Fruit fly (Drosophila melanogaster) whole organism, pupa: ENCODE data around the gene CG6225.
A peak's percentile ranks its signal among the peaks of the same experiment; 100 is the strongest.

ENCODE experiments used
- CG10348 ChIP-seq: fragments of 200-800 bp; sonication (Bioruptor generic); IDR thresholded peaks from 2 replicates; pipeline ENCODE4 v1.3.6; 2022; ENCODE audit warnings: missing biosample characterization, missing genetic modification characterization
- CG12605 ChIP-seq: fragments of 200-800 bp; sonication (Bioruptor generic); IDR thresholded peaks from 2 replicates; pipeline ENCODE4 v1.3.6; 2022; ENCODE audit warnings: missing biosample characterization, missing genetic modification characterization
- CG13204 ChIP-seq: fragments of 200-800 bp; sonication (Bioruptor generic); optimal IDR thresholded peaks from 2 replicates; lab custom pipeline; 2018; ENCODE audit warnings: missing biosample characterization, mild to moderate bottlenecking, missing genetic modification characterization, moderate library complexity
- CG14655 ChIP-seq: fragments of 200-800 bp; sonication (Bioruptor generic); optimal IDR thresholded peaks from 3 replicates; lab custom pipeline; 2017; ENCODE audit warnings: mild to moderate bottlenecking, missing biosample characterization, missing genetic modification reagents, missing genetic modification characterization
- CG15710 ChIP-seq: fragments of 200-800 bp; sonication (Bioruptor generic); optimal IDR thresholded peaks from 2 replicates; lab custom pipeline; 2018; ENCODE audit warnings: missing biosample characterization, mild to moderate bottlenecking, missing genetic modification characterization, moderate library complexity
- CG17806 ChIP-seq: fragments of 200-800 bp; sonication (Bioruptor generic); optimal IDR thresholded peaks from 2 replicates; lab custom pipeline; 2018; ENCODE audit warnings: missing biosample characterization, mild to moderate bottlenecking, missing genetic modification characterization, moderate library complexity
- CG32121 ChIP-seq: fragments of 200-800 bp; sonication (Bioruptor generic); IDR thresholded peaks from 2 replicates; pipeline ENCODE4 v1.3.6; 2022; ENCODE audit warnings: missing biosample characterization, missing genetic modification characterization
- CG34367 ChIP-seq: fragments of 200-800 bp; sonication (Bioruptor generic); optimal IDR thresholded peaks from 2 replicates; lab custom pipeline; 2018; ENCODE audit warnings: missing biosample characterization, mild to moderate bottlenecking, missing genetic modification characterization
- CG4496 ChIP-seq: fragments of 200-800 bp; sonication (Bioruptor generic); IDR thresholded peaks from 3 replicates; pipeline ENCODE4 v1.3.6; 2022; ENCODE audit warnings: missing biosample characterization, missing genetic modification characterization
- CG8159 ChIP-seq: fragments of 200-800 bp; sonication (Bioruptor generic); optimal IDR thresholded peaks from 3 replicates; lab custom pipeline; 2018; ENCODE audit warnings: missing biosample characterization, mild to moderate bottlenecking, missing genetic modification characterization, moderate library complexity
- CG8301 ChIP-seq: fragments of 200-800 bp; sonication (Bioruptor generic); optimal IDR thresholded peaks from 2 replicates; lab custom pipeline; 2018; ENCODE audit warnings: missing biosample characterization, mild to moderate bottlenecking, missing genetic modification characterization
- CG9948 ChIP-seq: fragments of 200-800 bp; sonication (Bioruptor generic); optimal IDR thresholded peaks from 2 replicates; lab custom pipeline; 2018; ENCODE audit warnings: missing biosample characterization, mild to moderate bottlenecking, missing genetic modification characterization, moderate library complexity
- D1 ChIP-seq: fragments of 200-800 bp; sonication (Bioruptor generic); optimal IDR thresholded peaks from 2 replicates; lab custom pipeline; 2018; ENCODE audit warnings: missing biosample characterization, mild to moderate bottlenecking, missing genetic modification characterization, moderate library complexity
- EcR ChIP-seq: fragments of 200-800 bp; sonication (Bioruptor generic); optimal IDR thresholded peaks from 3 replicates; lab custom pipeline; 2019; ENCODE audit warnings: missing biosample characterization, missing genetic modification characterization, mild to moderate bottlenecking, moderate library complexity, missing genetic modification reagents
- Ets98B ChIP-seq: fragments of 200-800 bp; sonication (Bioruptor generic); IDR thresholded peaks from 2 replicates; pipeline ENCODE4 v1.3.6; 2022; ENCODE audit warnings: missing biosample characterization, missing genetic modification characterization
- Pif1A ChIP-seq: fragments of 200-800 bp; sonication (Bioruptor generic); optimal IDR thresholded peaks from 3 replicates; lab custom pipeline; 2016; ENCODE audit warnings: missing biosample characterization, missing genetic modification characterization
- Pif1B ChIP-seq: fragments of 200-800 bp; sonication (Bioruptor generic); optimal IDR thresholded peaks from 3 replicates; lab custom pipeline; 2016; ENCODE audit warnings: missing biosample characterization, missing genetic modification characterization
- Snoo ChIP-seq: fragments of 200-800 bp; sonication (Bioruptor generic); optimal IDR thresholded peaks from 3 replicates; lab custom pipeline; 2017; ENCODE audit warnings: missing biosample characterization, mild to moderate bottlenecking, missing genetic modification characterization, inconsistent platforms
- fd96Ca ChIP-seq: fragments of 200-800 bp; sonication (Bioruptor generic); IDR thresholded peaks from 3 replicates; pipeline ENCODE4 v1.3.6; 2022; ENCODE audit warnings: missing biosample characterization, missing genetic modification characterization
- gl ChIP-seq: fragments of 200-800 bp; sonication (Bioruptor generic); optimal IDR thresholded peaks from 2 replicates; lab custom pipeline; 2018; ENCODE audit warnings: missing biosample characterization, mild to moderate bottlenecking, missing genetic modification characterization
- rn ChIP-seq: fragments of 200-800 bp; sonication (Bioruptor generic); IDR thresholded peaks from 2 replicates; pipeline ENCODE4 v1.3.6; 2022; ENCODE audit warnings: missing biosample characterization, missing genetic modification characterization

Gene CG6225

dm6 chr3R:12626674-12627382 lies 27.5 kb upstream of the CG6225 start:
- TF ChIP-seq CG10348 (GFP tag; lab: Robert Waterston, UW) (no peak), fd96Ca (GFP tag; lab: Robert Waterston, UW) (no peak), CG17806 (tag; lab: Kevin White, UChicago) (no peak), D1 (no peak)

DNA sequence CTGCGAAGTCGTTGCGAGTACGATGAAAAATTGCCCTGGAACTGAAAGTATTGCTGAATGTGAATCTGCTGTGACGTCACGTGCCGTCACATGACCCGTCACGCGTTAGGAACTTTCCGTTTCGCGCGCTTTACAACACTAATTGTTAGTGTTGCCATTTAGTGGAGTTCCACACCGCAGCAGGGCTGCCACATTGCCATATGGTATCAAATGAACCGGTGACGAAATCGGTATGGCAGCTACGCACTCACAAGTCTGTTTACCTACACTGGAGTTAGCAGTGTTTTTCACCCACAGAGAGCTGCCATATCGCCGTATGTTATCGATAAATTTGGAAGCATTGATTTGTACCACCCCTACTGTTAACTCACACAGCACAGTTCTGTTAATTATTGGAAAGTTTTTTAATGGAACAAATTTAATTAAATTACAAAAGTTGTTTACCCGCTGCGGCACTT lies 26.7 kb upstream of the CG6225 start, which contains the start of the genes Vha55 and Snx3:
Gene Vha55 (minus strand): TSS at position 139 of the 458 bp plus-strand sequence.
Gene Snx3 (plus strand): TSS at position 341 of the 458 bp plus-strand sequence.
- TF ChIP-seq EcR (GFP tag; lab: Kevin White, UChicago) (no peak), Snoo (tag; lab: Kevin White, UChicago) (no peak), CG4496 (no peak)

DNA sequence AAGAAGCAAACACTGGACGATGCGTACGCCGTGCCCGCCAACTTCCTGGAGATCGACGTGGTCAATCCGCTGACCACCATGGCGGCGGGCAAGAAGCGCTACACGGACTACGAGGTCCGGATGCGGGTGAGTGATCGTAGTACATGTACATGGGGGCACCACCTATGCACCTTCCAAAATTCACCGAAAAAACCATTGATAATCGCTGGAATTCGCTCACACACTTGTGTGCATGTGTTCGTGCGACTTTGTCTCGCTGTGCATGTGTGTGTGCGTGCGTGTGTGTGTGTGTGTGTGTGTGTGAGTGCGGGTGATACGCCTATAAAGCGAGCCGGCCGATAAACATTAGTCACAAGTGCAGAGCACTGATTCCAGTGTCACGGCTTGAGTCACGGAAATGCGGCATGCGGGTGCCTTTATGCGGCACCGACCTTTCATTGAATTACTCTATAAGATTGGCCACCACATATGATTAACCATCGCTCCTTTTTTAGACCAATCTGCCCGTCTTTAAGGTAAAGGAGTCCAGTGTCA lies 25.9 kb upstream of the CG6225 start:
- TF ChIP-seq rn (GFP tag; lab: Robert Waterston, UW) (no peak), EcR (GFP tag; lab: Kevin White, UChicago) (no peak), CG32121 (no peak), CG10348 (GFP tag; lab: Robert Waterston, UW) (no peak), CG9948 (tag; lab: Kevin White, UChicago) (no peak), Pif1B (GFP tag; lab: Kevin White, UChicago) (no peak), fd96Ca (GFP tag; lab: Robert Waterston, UW) (no peak), D1 (no peak), gl (tag; lab: Kevin White, UChicago) (no peak), CG15710 (no peak), CG8301 (tag; lab: Kevin White, UChicago) (no peak), CG17806 (tag; lab: Kevin White, UChicago) (no peak), CG4496 (no peak), CG34367 (tag; lab: Kevin White, UChicago) (no peak), CG14655 (no peak), Ets98B (no peak), CG13204 (GFP tag; lab: Kevin White, UChicago) (no peak), CG8159 (tag; lab: Kevin White, UChicago) (no peak)

dm6 chr3R:12630369-12630768 lies 24.0 kb upstream of the CG6225 start, which contains the start of gene Not10:
TSS of gene Not10 (plus strand) at chr3R:12630647.
- TF ChIP-seq Pif1B (GFP tag; lab: Kevin White, UChicago) (no peak), CG34367 (tag; lab: Kevin White, UChicago) (no peak), CG32121 (no peak), CG8159 (tag; lab: Kevin White, UChicago) (peak; percentile 32), CG10348 (GFP tag; lab: Robert Waterston, UW) (no peak), Ets98B (peak; percentile 11; the same call in 1 of the 2 replicates), Pif1A (no peak)

DNA sequence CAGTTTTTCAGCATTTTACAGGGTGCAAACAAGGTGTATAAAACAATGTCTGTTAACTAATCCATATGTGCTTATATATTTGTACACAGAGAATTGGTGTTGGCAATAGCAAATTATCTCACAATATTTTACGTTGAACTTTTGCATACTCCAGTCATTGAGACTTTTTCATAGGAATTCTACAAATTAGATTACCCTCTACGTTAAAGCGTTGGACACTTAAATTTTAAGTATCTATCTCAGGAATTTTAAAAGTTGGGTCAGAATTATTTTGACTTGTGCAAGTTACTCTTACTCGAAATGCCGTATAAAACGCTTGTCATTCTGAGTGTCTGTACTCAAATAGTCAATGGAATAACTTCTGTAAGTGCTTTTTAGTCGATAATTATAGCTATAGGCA lies 21.3 kb upstream of the CG6225 start, which contains the start of gene CG18530:
Gene CG18530 (plus strand): TSS at position 301 of the 400 bp plus-strand sequence.
- TF ChIP-seq Snoo (tag; lab: Kevin White, UChicago) (no peak), CG8159 (tag; lab: Kevin White, UChicago) (no peak), fd96Ca (GFP tag; lab: Robert Waterston, UW) (no peak), CG14655 (no peak), CG12605 (GFP tag; lab: Robert Waterston, UW) (no peak), rn (GFP tag; lab: Robert Waterston, UW) (no peak), Pif1B (GFP tag; lab: Kevin White, UChicago) (no peak), EcR (GFP tag; lab: Kevin White, UChicago) (no peak), CG15710 (no peak), CG34367 (tag; lab: Kevin White, UChicago) (no peak), CG13204 (GFP tag; lab: Kevin White, UChicago) (no peak), CG4496 (no peak), CG10348 (GFP tag; lab: Robert Waterston, UW) (no peak), gl (tag; lab: Kevin White, UChicago) (no peak)

DNA sequence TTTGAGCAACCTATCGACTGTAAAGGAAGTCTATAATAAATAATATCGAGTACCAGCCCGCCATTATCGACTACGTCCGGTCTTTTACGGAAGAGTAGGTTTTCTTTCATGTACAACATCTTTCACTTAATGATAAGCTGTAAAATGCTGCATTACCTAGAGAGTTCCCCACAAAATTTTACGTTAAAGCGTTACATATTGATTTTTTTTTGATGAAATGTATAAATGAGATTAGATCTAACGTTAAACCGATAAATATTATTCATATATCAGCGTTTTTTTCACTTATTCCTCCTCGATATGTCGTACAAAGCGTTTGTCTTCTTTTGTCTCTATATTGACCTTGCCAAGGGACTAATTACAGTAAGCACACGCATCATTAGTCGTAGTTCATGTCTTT lies 19.8 kb upstream of the CG6225 start, which contains the start of gene CG11598:
Gene CG11598 (plus strand): TSS at position 301 of the 400 bp plus-strand sequence.
- no peak for TF ChIP-seq EcR (GFP tag; lab: Kevin White, UChicago)
- TF ChIP-seq Pif1A, result no peak
- TF ChIP-seq Pif1B (GFP tag; lab: Kevin White, UChicago), result no peak
- TF ChIP-seq CG32121, result no peak
- TF ChIP-seq CG17806 (tag; lab: Kevin White, UChicago), result no peak
- TF ChIP-seq Snoo (tag; lab: Kevin White, UChicago), result no peak
- TF ChIP-seq CG8301 (tag; lab: Kevin White, UChicago), result no peak
- TF ChIP-seq CG14655, result no peak
- TF ChIP-seq gl (tag; lab: Kevin White, UChicago), result no peak
- no peak for TF ChIP-seq fd96Ca (GFP tag; lab: Robert Waterston, UW)
